Fruit fly (Drosophila melanogaster) whole organism, embryonic: ENCODE measurements around the gene Trf.
A peak's percentile ranks its signal among the peaks of the same experiment; 100 is the strongest.

Experiments
- Atf6 ChIP-seq: fragments of 200-800 bp; sonication (Bioruptor generic); IDR thresholded peaks from 2 replicates; pipeline ENCODE4 v1.3.6; 2022; ENCODE audit warnings: missing biosample characterization, missing genetic modification characterization
- Awh ChIP-seq: fragments of 200-800 bp; sonication (Bioruptor generic); IDR thresholded peaks from 2 replicates; pipeline ENCODE4, ENCODE4 v1.3.6; 2022; ENCODE audit warnings: missing biosample characterization, missing genetic modification characterization
- Blimp-1 ChIP-seq: fragments of 200-800 bp; sonication (Bioruptor generic); optimal IDR thresholded peaks from 3 replicates; lab custom pipeline; 2018; ENCODE audit warnings: missing biosample characterization, missing genetic modification characterization, mild to moderate bottlenecking, moderate library complexity, missing genetic modification reagents
- CG10321 ChIP-seq: fragments of 200-800 bp; sonication (Bioruptor generic); IDR thresholded peaks from 2 replicates; pipeline ENCODE4 v1.3.6; 2022; ENCODE audit warnings: missing biosample characterization, missing genetic modification characterization
- CG10565 ChIP-seq: fragments of 200-800 bp; sonication (Bioruptor generic); optimal IDR thresholded peaks from 3 replicates; lab custom pipeline; 2016; ENCODE audit warnings: missing biosample characterization, mild to moderate bottlenecking, missing genetic modification characterization
- CG11696 ChIP-seq: fragments of 200-800 bp; sonication (Bioruptor generic); IDR thresholded peaks from 2 replicates; pipeline ENCODE4 v1.3.6; 2022; ENCODE audit warnings: missing biosample characterization, missing genetic modification characterization
- CG14014 ChIP-seq: fragments of 200-800 bp; sonication (Bioruptor generic); IDR thresholded peaks from 2 replicates; pipeline ENCODE4 v1.3.6; 2022; ENCODE audit warnings: missing biosample characterization, missing genetic modification characterization
- CG14441 ChIP-seq: fragments of 200-800 bp; sonication (Bioruptor generic); IDR thresholded peaks from 2 replicates; pipeline ENCODE4 v1.3.6; 2022; ENCODE audit warnings: missing biosample characterization, missing genetic modification characterization
- CG1529 ChIP-seq: fragments of 200-800 bp; sonication (Bioruptor generic); optimal IDR thresholded peaks from 3 replicates; lab custom pipeline; 2018; ENCODE audit warnings: missing biosample characterization, missing genetic modification characterization
- CG3281 ChIP-seq: fragments of 200-800 bp; sonication (Bioruptor generic); optimal IDR thresholded peaks from 3 replicates; lab custom pipeline; 2017; ENCODE audit warnings: missing biosample characterization, mild to moderate bottlenecking, missing genetic modification characterization
- CG5245 ChIP-seq: fragments of 200-800 bp; sonication (Bioruptor generic); optimal IDR thresholded peaks from 3 replicates; lab custom pipeline; 2016; ENCODE audit warnings: missing biosample characterization, missing genetic modification characterization
- CG6272 ChIP-seq: fragments of 200-800 bp; sonication (Bioruptor generic); IDR thresholded peaks from 2 replicates; pipeline ENCODE4 v1.3.6; 2022; ENCODE audit warnings: missing biosample characterization, missing genetic modification characterization
- CG6813 ChIP-seq: fragments of 200-800 bp; sonication (Bioruptor generic); optimal IDR thresholded peaks from 2 replicates; lab custom pipeline; 2017; ENCODE audit warnings: missing biosample characterization, missing genetic modification characterization, mild to moderate bottlenecking, moderate library complexity, missing genetic modification reagents
- CG7963 ChIP-seq: fragments of 200-800 bp; sonication (Bioruptor generic); IDR thresholded peaks from 3 replicates; pipeline ENCODE4 v1.3.6; 2022; ENCODE audit warnings: missing biosample characterization, missing genetic modification characterization; ENCODE audit not compliant: partially characterized antibody
- CG8089 ChIP-seq: fragments of 200-800 bp; sonication (Bioruptor generic); optimal IDR thresholded peaks from 3 replicates; lab custom pipeline; 2016; ENCODE audit warnings: missing biosample characterization, missing genetic modification characterization
- CG8478 ChIP-seq: fragments of >200 bp; optimal IDR thresholded peaks from 2 replicates; lab custom pipeline; 2018
- CG8924 ChIP-seq: fragments of 200-800 bp; optimal IDR thresholded peaks from 3 replicates; lab custom pipeline; 2019; ENCODE audit warnings: missing biosample characterization, mild to moderate bottlenecking, missing genetic modification characterization, moderate library complexity
- Chrac-16 ChIP-seq: fragments of 200-800 bp; sonication (Bioruptor generic); optimal IDR thresholded peaks from 3 replicates; lab custom pipeline; 2016; ENCODE audit warnings: missing biosample characterization, missing genetic modification characterization
- CoRest ChIP-seq: fragments of 200-800 bp; sonication (Bioruptor generic); optimal IDR thresholded peaks from 3 replicates; lab custom pipeline; 2018; ENCODE audit warnings: missing biosample characterization, mild to moderate bottlenecking, missing genetic modification characterization, moderate library complexity
- Dip3 ChIP-seq: fragments of 200-800 bp; sonication (Bioruptor generic); optimal IDR thresholded peaks from 3 replicates; lab custom pipeline; 2016; ENCODE audit warnings: missing biosample characterization, missing genetic modification characterization
- Doc3 ChIP-seq: fragments of 200-800 bp; sonication (Bioruptor generic); IDR thresholded peaks from 3 replicates; pipeline ENCODE4 v1.3.6; 2022; ENCODE audit warnings: missing biosample characterization, missing genetic modification characterization; ENCODE audit not compliant: partially characterized antibody
- Hr3 ChIP-seq: fragments of 200-800 bp; sonication (Bioruptor generic); optimal IDR thresholded peaks from 3 replicates; lab custom pipeline; 2016; ENCODE audit warnings: missing biosample characterization, missing genetic modification characterization
- Hr51 ChIP-seq, 2 experiments: fragments of 200-800 bp; sonication (Bioruptor generic); optimal IDR thresholded peaks; 2 replicates in 1 of 2; 3 replicates in 1 of 2; lab custom pipeline; 2016 to 2018; ENCODE audit warnings: missing biosample characterization in 2 of 2, missing genetic modification characterization in 2 of 2, mild to moderate bottlenecking in 1 of 2, moderate library complexity in 1 of 2
- MBD-R2 ChIP-seq: fragments of 200-800 bp; sonication (Bioruptor generic); IDR thresholded peaks from 2 replicates; pipeline ENCODE4 v1.3.6; 2022; ENCODE audit warnings: missing biosample characterization, missing genetic modification characterization
- MTF-1 ChIP-seq: fragments of 200-800 bp; sonication (Bioruptor generic); optimal IDR thresholded peaks from 2 replicates; lab custom pipeline; 2018; ENCODE audit warnings: missing biosample characterization, mild to moderate bottlenecking, missing genetic modification characterization, borderline replicate concordance
- Mes4 ChIP-seq: fragments of 200-800 bp; sonication (Bioruptor generic); optimal IDR thresholded peaks from 2 replicates; lab custom pipeline; 2016; ENCODE audit warnings: missing biosample characterization, missing genetic modification characterization
- Nf-YA ChIP-seq: fragments of 200-800 bp; sonication (Bioruptor generic); IDR thresholded peaks from 2 replicates; pipeline ENCODE4 v1.3.6; 2022; ENCODE audit warnings: missing biosample characterization, missing genetic modification characterization
- Ssrp ChIP-seq: fragments of 200-800 bp; sonication (Bioruptor generic); optimal IDR thresholded peaks from 2 replicates; lab custom pipeline; 2018; ENCODE audit warnings: missing biosample characterization, mild to moderate bottlenecking, missing genetic modification characterization, moderate library complexity
- abd-A ChIP-seq: fragments of 200-800 bp; sonication (Bioruptor generic); optimal IDR thresholded peaks from 3 replicates; lab custom pipeline; 2019; ENCODE audit warnings: missing biosample characterization, mild to moderate bottlenecking, missing genetic modification characterization, moderate library complexity
- amos ChIP-seq: fragments of 200-800 bp; sonication (Bioruptor generic); IDR thresholded peaks from 2 replicates; pipeline ENCODE4 v1.3.6; 2022; ENCODE audit warnings: missing biosample characterization, missing genetic modification characterization; ENCODE audit not compliant: partially characterized antibody
- ato ChIP-seq: fragments of 200-800 bp; sonication (Bioruptor generic); IDR thresholded peaks from 2 replicates; pipeline ENCODE4 v1.3.6; 2022; ENCODE audit warnings: missing biosample characterization, missing genetic modification characterization; ENCODE audit not compliant: partially characterized antibody
- bigmax ChIP-seq: fragments of 200-800 bp; sonication (Bioruptor generic); optimal IDR thresholded peaks from 2 replicates; lab custom pipeline; 2018; ENCODE audit warnings: missing biosample characterization, mild to moderate bottlenecking, missing genetic modification characterization
- chinmo ChIP-seq: fragments of 200-800 bp; sonication (Bioruptor generic); IDR thresholded peaks from 4 replicates; pipeline ENCODE4 v1.3.6; 2022; ENCODE audit warnings: missing biosample characterization, missing genetic modification characterization; ENCODE audit not compliant: partially characterized antibody
- crol ChIP-seq: fragments of 200-800 bp; sonication (Bioruptor generic); IDR thresholded peaks from 2 replicates; pipeline ENCODE4 v1.3.6; 2022; ENCODE audit warnings: missing biosample characterization, missing genetic modification characterization
- dpn ChIP-seq, 2 experiments: fragments of 200-800 bp; sonication (Bioruptor generic); optimal IDR thresholded peaks; 3 replicates each; lab custom pipeline; 2016; ENCODE audit warnings: missing biosample characterization in 2 of 2, missing genetic modification characterization in 2 of 2
- eyg ChIP-seq: fragments of 200-800 bp; sonication (Bioruptor generic); optimal IDR thresholded peaks from 3 replicates; lab custom pipeline; 2016; ENCODE audit warnings: missing biosample characterization, missing genetic modification characterization
- gsb-n ChIP-seq: fragments of 200-800 bp; sonication (Bioruptor generic); optimal IDR thresholded peaks from 3 replicates; lab custom pipeline; 2018; ENCODE audit warnings: missing biosample characterization, mild to moderate bottlenecking, missing genetic modification characterization
- jumu ChIP-seq: fragments of 200-800 bp; sonication (Bioruptor generic); optimal IDR thresholded peaks from 3 replicates; lab custom pipeline; 2016; ENCODE audit warnings: missing biosample characterization, missing genetic modification characterization
- knrl ChIP-seq: fragments of 200-800 bp; sonication (Bioruptor generic); IDR thresholded peaks from 3 replicates; pipeline ENCODE4 v1.3.6; 2022; ENCODE audit warnings: missing biosample characterization, missing genetic modification characterization; ENCODE audit not compliant: partially characterized antibody
- pzg ChIP-seq: fragments of 200-800 bp; sonication (Bioruptor generic); optimal IDR thresholded peaks from 3 replicates; lab custom pipeline; 2018; ENCODE audit warnings: missing biosample characterization, mild to moderate bottlenecking, missing genetic modification characterization, moderate library complexity
- salm ChIP-seq: fragments of 200-800 bp; sonication (Bioruptor generic); optimal IDR thresholded peaks from 2 replicates; lab custom pipeline; 2018; ENCODE audit warnings: missing biosample characterization, mild to moderate bottlenecking, missing genetic modification characterization
- sima ChIP-seq: fragments of 200-800 bp; sonication (Bioruptor generic); optimal IDR thresholded peaks from 2 replicates; lab custom pipeline; 2016; ENCODE audit warnings: missing biosample characterization, missing genetic modification characterization
- slbo ChIP-seq: fragments of 200-800 bp; sonication (Bioruptor generic); IDR thresholded peaks from 2 replicates; pipeline ENCODE4 v1.3.6; 2022; ENCODE audit warnings: missing biosample characterization, missing genetic modification characterization
- tgo ChIP-seq: fragments of 200-800 bp; sonication (Bioruptor generic); IDR thresholded peaks from 3 replicates; pipeline ENCODE4 v1.3.6; 2022; ENCODE audit warnings: missing biosample characterization, missing genetic modification characterization
- ttk ChIP-seq: fragments of 200-800 bp; sonication (Bioruptor generic); IDR thresholded peaks from 2 replicates; pipeline ENCODE4 v2.1.2; 2022; ENCODE audit warnings: missing biosample characterization, missing genetic modification characterization
- tup ChIP-seq: fragments of 200-800 bp; sonication (Bioruptor generic); optimal IDR thresholded peaks from 2 replicates; lab custom pipeline; 2016; ENCODE audit warnings: missing biosample characterization, mild to moderate bottlenecking, missing genetic modification characterization, moderate library complexity
- twi ChIP-seq: fragments of 200-800 bp; optimal IDR thresholded peaks from 2 replicates; lab custom pipeline; 2019; ENCODE audit warnings: missing biosample characterization, mild to moderate bottlenecking, missing genetic modification characterization, moderate library complexity
- unc-4 ChIP-seq: fragments of 200-800 bp; sonication (Bioruptor generic); IDR thresholded peaks from 2 replicates; pipeline ENCODE4 v1.3.6; 2022; ENCODE audit warnings: missing biosample characterization, missing genetic modification characterization; ENCODE audit not compliant: partially characterized antibody

Trf gene

dm6 chr2L:8042645-8043281, 29.9 kb upstream of the Trf start, which contains the start of gene RpL36A (continued):
- TF ChIP-seq CG6272 (GFP tag; lab: Robert Waterston, UW) = peak; percentile 15; the same call in 1 of the 2 replicates
- peak; percentile 91 for TF ChIP-seq ato (GFP tag; lab: Robert Waterston, UW)
- TF ChIP-seq CG5245 (GFP tag; lab: Kevin White, UChicago) = no peak
- TF ChIP-seq salm (tag; lab: Kevin White, UChicago) = peak; percentile 29

dm6 chr2L:8043282-8043668, 29.4 kb upstream of the Trf start, which contains the start of gene Megf8:
Gene Megf8 (plus strand): TSS chr2L:8043471.
- no peak for TF ChIP-seq dpn (GFP tag; optimal IDR thresholded peaks at IDR 0.05; lab: Kevin White, UChicago)
- no peak for TF ChIP-seq CG14014 (GFP tag; lab: Robert Waterston, UW)
- no peak for TF ChIP-seq tgo (GFP tag; lab: Robert Waterston, UW)
- no peak for TF ChIP-seq Awh (GFP tag; lab: Robert Waterston, UW)
- TF ChIP-seq pzg (GFP tag; lab: Kevin White, UChicago) = peak; percentile 28
- TF ChIP-seq abd-A = no peak
- TF ChIP-seq Dip3 (GFP tag; lab: Kevin White, UChicago) = no peak
- no peak for TF ChIP-seq CG3281 (GFP tag; lab: Kevin White, UChicago)
- no peak for TF ChIP-seq CoRest (tag; lab: Kevin White, UChicago)
- TF ChIP-seq ttk = no peak
- no peak for TF ChIP-seq Atf6 (GFP tag; lab: Robert Waterston, UW)
- no peak for TF ChIP-seq knrl
- TF ChIP-seq CG6813 = no peak
- no peak for TF ChIP-seq sima (GFP tag; lab: Kevin White, UChicago)
- TF ChIP-seq twi (tag; lab: Kevin White, UChicago) = no peak
- TF ChIP-seq Blimp-1 (GFP tag; lab: Kevin White, UChicago) = peak; percentile 100
- no peak for TF ChIP-seq Ssrp
- TF ChIP-seq amos (GFP tag; lab: Robert Waterston, UW) = peak; percentile 61; the same call in 1 of the 2 replicates
- TF ChIP-seq chinmo (GFP tag; lab: Robert Waterston, UW) = peak; percentile 92
- no peak for TF ChIP-seq jumu
- TF ChIP-seq slbo = no peak
- no peak for TF ChIP-seq gsb-n (tag; lab: Kevin White, UChicago)
- no peak for TF ChIP-seq Hr51 (GFP tag; optimal IDR thresholded peaks at IDR 0.05; lab: Kevin White, UChicago)
- no peak for TF ChIP-seq CG10565 (GFP tag; lab: Kevin White, UChicago)
- TF ChIP-seq tup (GFP tag; lab: Kevin White, UChicago) = no peak
- TF ChIP-seq CG10321 (GFP tag; lab: Robert Waterston, UW) = no peak
- no peak for TF ChIP-seq Nf-YA (GFP tag; lab: Robert Waterston, UW)
- no peak for TF ChIP-seq CG8478
- TF ChIP-seq CG11696 (GFP tag; lab: Robert Waterston, UW) = no peak
- TF ChIP-seq CG8089 (GFP tag; lab: Kevin White, UChicago) = no peak
- peak; percentile 52 for TF ChIP-seq MBD-R2 (GFP tag; lab: Robert Waterston, UW)
- no peak for TF ChIP-seq CG1529
- no peak for TF ChIP-seq Hr3 (GFP tag; lab: Kevin White, UChicago)
- TF ChIP-seq bigmax = no peak
- TF ChIP-seq Doc3 (GFP tag; lab: Robert Waterston, UW) = peak; percentile 31; the same call in 1 of the 3 replicates
- TF ChIP-seq eyg = no peak
- no peak for TF ChIP-seq crol
- no peak for TF ChIP-seq CG14441 (GFP tag; lab: Robert Waterston, UW)
- no peak for TF ChIP-seq CG8924
- no peak for TF ChIP-seq Mes4 (GFP tag; lab: Kevin White, UChicago)
- TF ChIP-seq MTF-1 (GFP tag; lab: Kevin White, UChicago) = no peak
- TF ChIP-seq salm (tag; lab: Kevin White, UChicago) = no peak
- peak; percentile 83; the same call in 2 of the 3 replicates for TF ChIP-seq CG7963 (GFP tag; lab: Robert Waterston, UW)
- TF ChIP-seq Chrac-16 (GFP tag; lab: Kevin White, UChicago) = no peak
- peak; percentile 53; the same call in 1 of the 2 replicates for TF ChIP-seq unc-4 (GFP tag; lab: Robert Waterston, UW)
